Comparison of ENCODE assay signal across 1 fruit fly cellular context in genomic region chr3R:22395409-22396178, dm6.
TF ChIP-seq lines count a peak whose summit lies in the region.

No protein-coding gene starts in this region.

TF ChIP-seq in whole organism, embryonic, 481 proteins besides CTCF, POLR2A, EP300 and RAD21 (continued from another document):
- TF ChIP-seq CG11695 (GFP tag; IDR thresholded peaks at IDR 0.05; lab: Robert Waterston, UW): no peak
- TF ChIP-seq hth (optimal IDR thresholded peaks at IDR 0.05; lab: Kevin White, UChicago): no peak
- no peak for TF ChIP-seq Fer3 (tag; optimal IDR thresholded peaks at IDR 0.05; lab: Kevin White, UChicago)
- no peak for TF ChIP-seq wek (GFP tag; optimal IDR thresholded peaks at IDR 0.05; lab: Kevin White, UChicago)
- TF ChIP-seq Opbp (GFP tag; IDR thresholded peaks at IDR 0.05; lab: Robert Waterston, UW; ENCODE audit: partially characterized antibody): no peak
- no peak for TF ChIP-seq CG2129 (GFP tag; IDR thresholded peaks at IDR 0.05; lab: Robert Waterston, UW; ENCODE audit: partially characterized antibody)
- TF ChIP-seq Blimp-1 (GFP tag; optimal IDR thresholded peaks at IDR 0.05; lab: Kevin White, UChicago): peak; percentile 52
- TF ChIP-seq schlank (tag; optimal IDR thresholded peaks at IDR 0.05; lab: Kevin White, UChicago): no peak
- no peak for TF ChIP-seq Dfd (GFP tag; optimal IDR thresholded peaks at IDR 0.05; lab: Kevin White, UChicago)
- no peak for TF ChIP-seq NC2β (GFP tag; optimal IDR thresholded peaks at IDR 0.05; lab: Kevin White, UChicago)
- no peak for TF ChIP-seq sc (optimal IDR thresholded peaks at IDR 0.05; lab: Kevin White, UChicago)
- no peak for TF ChIP-seq sc (GFP tag; optimal IDR thresholded peaks at IDR 0.05; lab: Kevin White, UChicago)
- no peak for TF ChIP-seq abd-A (tag; optimal IDR thresholded peaks at IDR 0.05; lab: Kevin White, UChicago)
- no peak for TF ChIP-seq Mrtf (GFP tag; IDR thresholded peaks at IDR 0.05; lab: Robert Waterston, UW)
- no peak for TF ChIP-seq Bgb (GFP tag; IDR thresholded peaks at IDR 0.05; lab: Robert Waterston, UW; ENCODE audit: partially characterized antibody)
- TF ChIP-seq Adf1 (GFP tag; IDR thresholded peaks at IDR 0.05; lab: Robert Waterston, UW): no peak
- no peak for TF ChIP-seq Max (GFP tag; optimal IDR thresholded peaks at IDR 0.05; lab: Kevin White, UChicago)
- TF ChIP-seq CG5180 (GFP tag; optimal IDR thresholded peaks at IDR 0.05; lab: Kevin White, UChicago): no peak
- TF ChIP-seq fru (optimal IDR thresholded peaks at IDR 0.05; lab: Kevin White, UChicago): no peak
- no peak for TF ChIP-seq Ets97D (GFP tag; optimal IDR thresholded peaks at IDR 0.05; lab: Kevin White, UChicago)
- no peak for TF ChIP-seq CG8290 (GFP tag; optimal IDR thresholded peaks at IDR 0.05; lab: Kevin White, UChicago)
- peak in 1 of 2 experiments; percentile 7 for TF ChIP-seq CG8290 (tag; optimal IDR thresholded peaks at IDR 0.05; lab: Kevin White, UChicago)
- TF ChIP-seq row (GFP tag; IDR thresholded peaks at IDR 0.05; lab: Robert Waterston, UW): peak; percentile 36; the same call in 2 of the 3 replicates
- TF ChIP-seq dm (GFP tag; optimal IDR thresholded peaks at IDR 0.05; lab: Kevin White, UChicago): no peak
- peak; percentile 6 for TF ChIP-seq CG1603 (tag; optimal IDR thresholded peaks at IDR 0.05; lab: Kevin White, UChicago)
- TF ChIP-seq CG32767 (GFP tag; IDR thresholded peaks at IDR 0.05; lab: Robert Waterston, UW): no peak
- peak; percentile 2 for TF ChIP-seq Sox102F (GFP tag; optimal IDR thresholded peaks at IDR 0.05; lab: Kevin White, UChicago)
- TF ChIP-seq CG14710 (tag; optimal IDR thresholded peaks at IDR 0.05; lab: Kevin White, UChicago): no peak
- no peak for TF ChIP-seq CG34422 (GFP tag; IDR thresholded peaks at IDR 0.05; lab: Robert Waterston, UW)
- TF ChIP-seq pfk (GFP tag; optimal IDR thresholded peaks at IDR 0.05; lab: Kevin White, UChicago): no peak
- no peak for TF ChIP-seq nom (GFP tag; optimal IDR thresholded peaks at IDR 0.05; lab: Kevin White, UChicago)
- no peak for TF ChIP-seq CG6175 (GFP tag; IDR thresholded peaks at IDR 0.05; lab: Robert Waterston, UW)
- TF ChIP-seq CG33557 (GFP tag; optimal IDR thresholded peaks at IDR 0.05; lab: Kevin White, UChicago): no peak
- peak in 1 of 2 experiments; percentile 14 for TF ChIP-seq bsh (GFP tag; optimal IDR thresholded peaks at IDR 0.05; lab: Kevin White, UChicago)
- no peak for TF ChIP-seq D (optimal IDR thresholded peaks at IDR 0.05; lab: Kevin White, UChicago)
- no peak for TF ChIP-seq D (GFP tag; optimal IDR thresholded peaks at IDR 0.05; lab: Kevin White, UChicago)
- TF ChIP-seq CG7271 (tag; optimal IDR thresholded peaks at IDR 0.05; lab: Kevin White, UChicago): no peak
- TF ChIP-seq Xrp1 (GFP tag; IDR thresholded peaks at IDR 0.05; lab: Robert Waterston, UW): 0 out of 2 replicates have a peak, but pooled peaks have one; percentile 15
- TF ChIP-seq CG2202 (tag; optimal IDR thresholded peaks at IDR 0.05; lab: Kevin White, UChicago): no peak
- peak; percentile 0 for TF ChIP-seq CG12391 (tag; optimal IDR thresholded peaks at IDR 0.05; lab: Kevin White, UChicago)
- TF ChIP-seq CG15601 (tag; optimal IDR thresholded peaks at IDR 0.05; lab: Kevin White, UChicago): no peak
- TF ChIP-seq stc (GFP tag; IDR thresholded peaks at IDR 0.05; lab: Robert Waterston, UW): no peak
- no peak for TF ChIP-seq danr (GFP tag; IDR thresholded peaks at IDR 0.05; lab: Robert Waterston, UW)
- TF ChIP-seq eyg (GFP tag; optimal IDR thresholded peaks at IDR 0.05; lab: Kevin White, UChicago): no peak
- TF ChIP-seq sens-2 (GFP tag; IDR thresholded peaks at IDR 0.05; lab: Robert Waterston, UW): no peak
- TF ChIP-seq Fer1 (GFP tag; optimal IDR thresholded peaks at IDR 0.05; lab: Kevin White, UChicago): no peak
- TF ChIP-seq HLH54F (GFP tag; optimal IDR thresholded peaks at IDR 0.05; lab: Kevin White, UChicago): no peak
- TF ChIP-seq CG2199 (GFP tag; IDR thresholded peaks at IDR 0.05; lab: Robert Waterston, UW): no peak
- TF ChIP-seq CG5953 (GFP tag; IDR thresholded peaks at IDR 0.05; lab: Robert Waterston, UW): no peak
- TF ChIP-seq CG17328 (GFP tag; IDR thresholded peaks at IDR 0.05; lab: Robert Waterston, UW): no peak
- no peak for TF ChIP-seq CG8089 (GFP tag; optimal IDR thresholded peaks at IDR 0.05; lab: Kevin White, UChicago)
